Worm (Caenorhabditis elegans): ENCODE data around the gene ral-1.

ral-1 gene

ce11 chrIII:3343463-3343862 lies 32.4 kb downstream of the ral-1 start:
- TF ChIP-seq fos-1 (tag; optimal IDR thresholded peaks at IDR 0.05) (peak; percentile 86), lsy-2 (tag; optimal IDR thresholded peaks at IDR 0.05) (no peak)

ce11 chrIII:3344573-3344972 lies 33.5 kb downstream of the ral-1 start, which contains the start of gene gei-1:
gei-1 (plus strand) TSS chrIII:3344873.
- TF ChIP-seq mdl-1 (tag; optimal IDR thresholded peaks at IDR 0.05), result no peak
- no peak for TF ChIP-seq unc-55 (GFP tag; optimal IDR thresholded peaks at IDR 0.05)
- no peak for TF ChIP-seq ztf-4 (tag; optimal IDR thresholded peaks at IDR 0.05)
- TF ChIP-seq nhr-77 (tag; optimal IDR thresholded peaks at IDR 0.05), result no peak
- no peak for TF ChIP-seq ztf-11 (tag; optimal IDR thresholded peaks at IDR 0.05)
- TF ChIP-seq lin-13 (GFP tag; optimal IDR thresholded peaks at IDR 0.05), result no peak
- no peak for TF ChIP-seq crh-2 (tag; optimal IDR thresholded peaks at IDR 0.05)
- no peak for TF ChIP-seq gmeb-1 (tag; optimal IDR thresholded peaks at IDR 0.05)
- TF ChIP-seq Y55F3AM.14 (GFP tag; optimal IDR thresholded peaks at IDR 0.05), result no peak
- no peak for TF ChIP-seq lin-39 (tag; optimal IDR thresholded peaks at IDR 0.05)
- no peak for TF ChIP-seq nhr-6 (tag; optimal IDR thresholded peaks at IDR 0.05)
- TF ChIP-seq sma-9 (GFP tag; optimal IDR thresholded peaks at IDR 0.05), result no peak
- no peak for TF ChIP-seq sma-9 (tag; optimal IDR thresholded peaks at IDR 0.05)

- TF ChIP-seq gmeb-1 (tag; optimal IDR thresholded peaks at IDR 0.05), result no peak
- no peak for TF ChIP-seq crh-2 (tag; optimal IDR thresholded peaks at IDR 0.05)
- TF ChIP-seq ztf-4 (tag; optimal IDR thresholded peaks at IDR 0.05), result no peak
- no peak for TF ChIP-seq ztf-11 (tag; optimal IDR thresholded peaks at IDR 0.05)
- TF ChIP-seq fos-1 (tag; optimal IDR thresholded peaks at IDR 0.05), result no peak
- TF ChIP-seq zag-1 (tag; optimal IDR thresholded peaks at IDR 0.05), result no peak
- TF ChIP-seq nhr-11 (tag; optimal IDR thresholded peaks at IDR 0.05), result no peak
- no peak for TF ChIP-seq mab-5 (tag; optimal IDR thresholded peaks at IDR 0.05)
Observed at ce11 chrIII:3345835-3346234, 34.7 kb downstream of the ral-1 start.

- TF ChIP-seq ztf-4 (tag; optimal IDR thresholded peaks at IDR 0.05), result no peak
- no peak for TF ChIP-seq gmeb-1 (tag; optimal IDR thresholded peaks at IDR 0.05)
- no peak for TF ChIP-seq nhr-11 (tag; optimal IDR thresholded peaks at IDR 0.05)
- no peak for TF ChIP-seq peb-1 (tag; optimal IDR thresholded peaks at IDR 0.05)
- TF ChIP-seq ztf-1 (GFP tag; conservative IDR thresholded peaks at IDR 0.05), result no peak
- TF ChIP-seq zag-1 (tag; optimal IDR thresholded peaks at IDR 0.05), result no peak
- no peak for TF ChIP-seq mdl-1 (tag; optimal IDR thresholded peaks at IDR 0.05)
- TF ChIP-seq nhr-12 (tag; optimal IDR thresholded peaks at IDR 0.05), result no peak
- no peak for TF ChIP-seq lin-13 (GFP tag; optimal IDR thresholded peaks at IDR 0.05)
- no peak for TF ChIP-seq unc-62 (GFP tag; optimal IDR thresholded peaks at IDR 0.05)
- no peak for TF ChIP-seq nhr-77 (tag; optimal IDR thresholded peaks at IDR 0.05)
- TF ChIP-seq elt-3 (tag; optimal IDR thresholded peaks at IDR 0.05), result no peak
- TF ChIP-seq sem-4 (tag; optimal IDR thresholded peaks at IDR 0.05), result no peak
Observed at ce11 chrIII:3346665-3347064, 35.6 kb downstream of the ral-1 start.

- peak; percentile 16 for TF ChIP-seq nhr-21 (tag; optimal IDR thresholded peaks at IDR 0.05)
- TF ChIP-seq C34F6.9 (tag; optimal IDR thresholded peaks at IDR 0.05), result no peak
- TF ChIP-seq sem-4 (tag; optimal IDR thresholded peaks at IDR 0.05), result no peak
- TF ChIP-seq nhr-12 (tag; optimal IDR thresholded peaks at IDR 0.05), result no peak
Observed at ce11 chrIII:3349061-3349460, 38.0 kb downstream of the ral-1 start.

ce11 chrIII:3351091-3351490 lies 40.0 kb downstream of the ral-1 start:
- TF ChIP-seq lin-39 (tag; optimal IDR thresholded peaks at IDR 0.05) (no peak), ceh-82 (tag; optimal IDR thresholded peaks at IDR 0.05) (no peak), lin-13 (GFP tag; optimal IDR thresholded peaks at IDR 0.05) (no peak), Y55F3AM.14 (GFP tag; optimal IDR thresholded peaks at IDR 0.05) (no peak), lsy-2 (tag; optimal IDR thresholded peaks at IDR 0.05) (no peak), fos-1 (tag; optimal IDR thresholded peaks at IDR 0.05) (no peak), nhr-25 (tag; optimal IDR thresholded peaks at IDR 0.05) (no peak), nhr-77 (tag; optimal IDR thresholded peaks at IDR 0.05) (no peak), ztf-4 (tag; optimal IDR thresholded peaks at IDR 0.05) (no peak), nhr-237 (tag; optimal IDR thresholded peaks at IDR 0.05) (no peak), nhr-12 (tag; optimal IDR thresholded peaks at IDR 0.05) (no peak), ama-1 (optimal IDR thresholded peaks at IDR 0.05) (no peak), mab-5 (tag; optimal IDR thresholded peaks at IDR 0.05) (no peak), peb-1 (tag; optimal IDR thresholded peaks at IDR 0.05) (no peak), blmp-1 (tag; optimal IDR thresholded peaks at IDR 0.05; ENCODE audit: insufficient read depth) (no peak), mdl-1 (tag; optimal IDR thresholded peaks at IDR 0.05) (no peak), nhr-6 (tag; optimal IDR thresholded peaks at IDR 0.05) (no peak), crh-2 (tag; optimal IDR thresholded peaks at IDR 0.05) (no peak)

Measured in whole organism, L2 larva.